Fruit fly (Drosophila melanogaster) whole organism, embryonic: ENCODE results near the gene tyn.
A peak's percentile ranks its signal among the peaks of the same experiment; 100 is the strongest.

ENCODE experiments used
- Atf-2 ChIP-seq: fragments of 200-800 bp; sonication (Bioruptor generic); optimal IDR thresholded peaks from 2 replicates; lab custom pipeline; 2016; ENCODE audit warnings: missing biosample characterization, missing genetic modification characterization
- Bgb ChIP-seq: fragments of 200-800 bp; sonication (Bioruptor generic); IDR thresholded peaks from 2 replicates; pipeline ENCODE4 v1.3.6; 2022; ENCODE audit warnings: missing biosample characterization, missing genetic modification characterization; ENCODE audit not compliant: partially characterized antibody
- CG11247 ChIP-seq: fragments of 200-800 bp; sonication (Bioruptor generic); IDR thresholded peaks from 2 replicates; pipeline ENCODE4 v1.3.6; 2022; ENCODE audit warnings: missing biosample characterization, missing genetic modification characterization
- CG11398 ChIP-seq: fragments of 200-800 bp; sonication (Bioruptor generic); optimal IDR thresholded peaks from 2 replicates; lab custom pipeline; 2016; ENCODE audit warnings: missing biosample characterization, missing genetic modification characterization
- CG1233 ChIP-seq: fragments of 200-800 bp; sonication (Bioruptor generic); optimal IDR thresholded peaks from 4 replicates; lab custom pipeline; 2018; ENCODE audit warnings: missing biosample characterization, mild to moderate bottlenecking, missing genetic modification characterization
- CG13775 ChIP-seq: fragments of 200-800 bp; sonication (Bioruptor generic); optimal IDR thresholded peaks from 3 replicates; lab custom pipeline; 2017; ENCODE audit warnings: missing biosample characterization, mild to moderate bottlenecking, missing genetic modification characterization
- CG1647 ChIP-seq: fragments of 200-800 bp; sonication (Bioruptor generic); optimal IDR thresholded peaks from 3 replicates; lab custom pipeline; 2016; ENCODE audit warnings: missing biosample characterization, missing genetic modification characterization
- CG16813 ChIP-seq: fragments of 200-800 bp; sonication (Bioruptor generic); IDR thresholded peaks from 3 replicates; pipeline ENCODE4 v1.3.6; 2022; ENCODE audit warnings: missing biosample characterization, missing genetic modification characterization; ENCODE audit not compliant: partially characterized antibody
- CG17328 ChIP-seq: fragments of 200-800 bp; sonication (Bioruptor generic); IDR thresholded peaks from 2 replicates; pipeline ENCODE4 v1.3.6; 2022; ENCODE audit warnings: missing biosample characterization, missing genetic modification characterization
- CG17361 ChIP-seq: fragments of 200-800 bp; sonication (Bioruptor generic); IDR thresholded peaks from 3 replicates; pipeline ENCODE4 v1.3.6; 2022; ENCODE audit warnings: missing biosample characterization, missing genetic modification characterization
- CG30431 ChIP-seq: fragments of 200-800 bp; sonication (Bioruptor generic); optimal IDR thresholded peaks from 2 replicates; lab custom pipeline; 2017; ENCODE audit warnings: missing biosample characterization, missing genetic modification characterization
- CG31365 ChIP-seq: fragments of 200-800 bp; sonication (Bioruptor generic); optimal IDR thresholded peaks from 2 replicates; lab custom pipeline; 2018; ENCODE audit warnings: missing biosample characterization, mild to moderate bottlenecking, missing genetic modification characterization
- CG3163 ChIP-seq: fragments of 200-800 bp; sonication (Bioruptor generic); optimal IDR thresholded peaks from 3 replicates; lab custom pipeline; 2016; ENCODE audit warnings: missing biosample characterization, missing genetic modification characterization
- CG34376 ChIP-seq: fragments of 200-800 bp; sonication (Bioruptor generic); optimal IDR thresholded peaks from 2 replicates; lab custom pipeline; 2018; ENCODE audit warnings: missing biosample characterization, mild to moderate bottlenecking, missing genetic modification characterization
- CG4328 ChIP-seq: fragments of 200-800 bp; sonication (Bioruptor generic); optimal IDR thresholded peaks from 3 replicates; lab custom pipeline; 2017; ENCODE audit warnings: missing biosample characterization, missing genetic modification reagents, missing genetic modification characterization
- CG43689 ChIP-seq: fragments of 200-800 bp; sonication (Bioruptor generic); IDR thresholded peaks from 2 replicates; pipeline ENCODE4 v1.3.6; 2022; ENCODE audit warnings: missing biosample characterization, missing genetic modification characterization
- CG4820 ChIP-seq: fragments of 200-800 bp; sonication (Bioruptor generic); optimal IDR thresholded peaks from 3 replicates; lab custom pipeline; 2016; ENCODE audit warnings: missing biosample characterization, missing genetic modification characterization
- CG4854 ChIP-seq: fragments of 200-800 bp; sonication (Bioruptor generic); optimal IDR thresholded peaks from 2 replicates; lab custom pipeline; 2016; ENCODE audit warnings: missing biosample characterization, missing genetic modification characterization, inconsistent platforms
- CG5953 ChIP-seq: fragments of 200-800 bp; sonication (Bioruptor generic); IDR thresholded peaks from 2 replicates; pipeline ENCODE4 v1.3.6; 2022; ENCODE audit warnings: missing biosample characterization, missing genetic modification characterization
- CG6654 ChIP-seq: fragments of 200-800 bp; sonication (Bioruptor generic); optimal IDR thresholded peaks from 2 replicates; lab custom pipeline; 2017; ENCODE audit warnings: missing biosample characterization, mild to moderate bottlenecking, missing genetic modification characterization
- CG7745 ChIP-seq: fragments of 200-800 bp; sonication (Bioruptor generic); optimal IDR thresholded peaks from 2 replicates; lab custom pipeline; 2018; ENCODE audit warnings: missing biosample characterization, mild to moderate bottlenecking, missing genetic modification characterization, moderate library complexity
- CG7839 ChIP-seq: fragments of 200-800 bp; sonication (Bioruptor generic); optimal IDR thresholded peaks from 3 replicates; lab custom pipeline; 2018; ENCODE audit warnings: missing biosample characterization, mild to moderate bottlenecking, missing genetic modification characterization, moderate library complexity
- CG7963 ChIP-seq: fragments of 200-800 bp; sonication (Bioruptor generic); IDR thresholded peaks from 3 replicates; pipeline ENCODE4 v1.3.6; 2022; ENCODE audit warnings: missing biosample characterization, missing genetic modification characterization; ENCODE audit not compliant: partially characterized antibody
- CG8478 ChIP-seq: fragments of >200 bp; optimal IDR thresholded peaks from 2 replicates; lab custom pipeline; 2018
- CG9727 ChIP-seq: fragments of 200-800 bp; sonication (Bioruptor generic); optimal IDR thresholded peaks from 3 replicates; lab custom pipeline; 2017; ENCODE audit warnings: missing biosample characterization, mild to moderate bottlenecking, missing genetic modification characterization
- CTCF ChIP-seq: fragments of 200-800 bp; sonication (Bioruptor generic); optimal IDR thresholded peaks from 2 replicates; lab custom pipeline; 2017; ENCODE audit warnings: missing biosample characterization, mild to moderate bottlenecking, missing genetic modification characterization, moderate library complexity
- Chrac-16 ChIP-seq: fragments of 200-800 bp; sonication (Bioruptor generic); optimal IDR thresholded peaks from 3 replicates; lab custom pipeline; 2016; ENCODE audit warnings: missing biosample characterization, missing genetic modification characterization
- Dref ChIP-seq: fragments of 200-800 bp; sonication (Bioruptor generic); IDR thresholded peaks from 2 replicates; pipeline ENCODE4 v1.3.6; 2022; ENCODE audit warnings: missing biosample characterization, missing genetic modification characterization
- Fer1 ChIP-seq: fragments of 200-800 bp; sonication (Bioruptor generic); optimal IDR thresholded peaks from 2 replicates; lab custom pipeline; 2017; ENCODE audit warnings: missing biosample characterization, mild to moderate bottlenecking, missing genetic modification characterization
- HLH54F ChIP-seq: fragments of 200-800 bp; sonication (Bioruptor generic); optimal IDR thresholded peaks from 3 replicates; lab custom pipeline; 2016; ENCODE audit warnings: missing biosample characterization, missing genetic modification characterization
- Hmx ChIP-seq: fragments of 200-800 bp; sonication (Bioruptor generic); optimal IDR thresholded peaks from 2 replicates; lab custom pipeline; 2016; ENCODE audit warnings: missing biosample characterization, missing genetic modification characterization
- NK7.1 ChIP-seq: fragments of 200-800 bp; sonication (Bioruptor generic); optimal IDR thresholded peaks from 3 replicates; lab custom pipeline; 2016; ENCODE audit warnings: missing biosample characterization, missing genetic modification characterization
- Nf-YC ChIP-seq: fragments of 200-800 bp; optimal IDR thresholded peaks from 3 replicates; lab custom pipeline; 2019; ENCODE audit warnings: missing biosample characterization, mild to moderate bottlenecking, missing genetic modification characterization, moderate library complexity
- Opbp ChIP-seq: fragments of 200-800 bp; sonication (Bioruptor generic); IDR thresholded peaks from 3 replicates; pipeline ENCODE4 v1.3.6; 2022; ENCODE audit warnings: missing biosample characterization, missing genetic modification characterization; ENCODE audit not compliant: partially characterized antibody
- Poxn ChIP-seq: fragments of 200-800 bp; sonication (Bioruptor generic); IDR thresholded peaks from 2 replicates; pipeline ENCODE4 v1.3.6; 2022; ENCODE audit warnings: missing biosample characterization, missing genetic modification characterization
- Vsx1 ChIP-seq: fragments of 200-800 bp; sonication (Bioruptor generic); optimal IDR thresholded peaks from 2 replicates; lab custom pipeline; 2017; ENCODE audit warnings: missing biosample characterization, mild to moderate bottlenecking, missing genetic modification characterization, missing genetic modification reagents
- al ChIP-seq: fragments of 200-800 bp; sonication (Bioruptor generic); IDR thresholded peaks from 2 replicates; pipeline ENCODE4 v1.3.6; 2022; ENCODE audit warnings: missing biosample characterization, missing genetic modification characterization
- ase ChIP-seq: fragments of 200-800 bp; sonication (Bioruptor generic); IDR thresholded peaks from 3 replicates; pipeline ENCODE4 v1.3.6; 2022; ENCODE audit warnings: missing biosample characterization, missing genetic modification characterization
- corto ChIP-seq: fragments of 200-800 bp; sonication (Bioruptor generic); optimal IDR thresholded peaks from 2 replicates; lab custom pipeline; 2016; ENCODE audit warnings: missing biosample characterization, mild to moderate bottlenecking, missing genetic modification characterization, moderate library complexity
- grau ChIP-seq: fragments of 200-800 bp; optimal IDR thresholded peaks from 3 replicates; lab custom pipeline; 2019; ENCODE audit warnings: missing biosample characterization, mild to moderate bottlenecking, missing genetic modification characterization, moderate library complexity
- gsb-n ChIP-seq: fragments of 200-800 bp; sonication (Bioruptor generic); optimal IDR thresholded peaks from 3 replicates; lab custom pipeline; 2018; ENCODE audit warnings: missing biosample characterization, mild to moderate bottlenecking, missing genetic modification characterization
- ind ChIP-seq: fragments of 200-800 bp; sonication (Bioruptor generic); optimal IDR thresholded peaks from 3 replicates; lab custom pipeline; 2016; ENCODE audit warnings: missing biosample characterization, missing genetic modification characterization
- jigr1 ChIP-seq: fragments of 200-800 bp; sonication (Bioruptor generic); IDR thresholded peaks from 3 replicates; pipeline ENCODE4 v1.3.6; 2022; ENCODE audit warnings: missing biosample characterization, missing genetic modification characterization
- jumu ChIP-seq: fragments of 200-800 bp; sonication (Bioruptor generic); optimal IDR thresholded peaks from 3 replicates; lab custom pipeline; 2016; ENCODE audit warnings: missing biosample characterization, missing genetic modification characterization
- ken ChIP-seq: fragments of 200-800 bp; sonication (Bioruptor generic); IDR thresholded peaks from 3 replicates; pipeline ENCODE4 v1.3.6; 2022; ENCODE audit warnings: missing biosample characterization, missing genetic modification characterization
- lbe ChIP-seq: fragments of 200-800 bp; sonication (Bioruptor generic); optimal IDR thresholded peaks from 2 replicates; lab custom pipeline; 2016; ENCODE audit warnings: missing biosample characterization, mild to moderate bottlenecking, missing genetic modification characterization
- lmd ChIP-seq: fragments of 200-800 bp; sonication (Bioruptor generic); IDR thresholded peaks from 2 replicates; pipeline ENCODE4 v1.3.6; 2022; ENCODE audit warnings: missing biosample characterization, missing genetic modification characterization
- org-1 ChIP-seq: fragments of 200-800 bp; sonication (Bioruptor generic); optimal IDR thresholded peaks from 2 replicates; lab custom pipeline; 2017; ENCODE audit warnings: missing biosample characterization, missing genetic modification characterization
- seq ChIP-seq: fragments of 200-800 bp; sonication (Bioruptor generic); IDR thresholded peaks from 2 replicates; pipeline ENCODE4 v1.3.6; 2022; ENCODE audit warnings: missing biosample characterization, missing genetic modification characterization
- sisA ChIP-seq: fragments of 200-800 bp; sonication (Bioruptor generic); IDR thresholded peaks from 2 replicates; pipeline ENCODE4 v1.3.6; 2022; ENCODE audit warnings: missing biosample characterization, missing genetic modification characterization
- so ChIP-seq: fragments of 200-800 bp; sonication (Bioruptor generic); IDR thresholded peaks from 3 replicates; pipeline ENCODE4 v1.3.6; 2022; ENCODE audit warnings: missing biosample characterization, missing genetic modification characterization
- sug ChIP-seq: fragments of 200-800 bp; optimal IDR thresholded peaks from 2 replicates; lab custom pipeline; 2019; ENCODE audit warnings: missing biosample characterization, mild to moderate bottlenecking, missing genetic modification characterization, moderate library complexity
- twi ChIP-seq: fragments of 200-800 bp; optimal IDR thresholded peaks from 2 replicates; lab custom pipeline; 2019; ENCODE audit warnings: missing biosample characterization, mild to moderate bottlenecking, missing genetic modification characterization, moderate library complexity
- unpg ChIP-seq: fragments of 200-800 bp; sonication (Bioruptor generic); optimal IDR thresholded peaks from 3 replicates; lab custom pipeline; 2018; ENCODE audit warnings: missing biosample characterization, mild to moderate bottlenecking, missing genetic modification characterization, moderate library complexity

Gene tyn

dm6 chrX:245802-246201 is 105.7 kb downstream of the tyn start, which contains the start of the genes CG3038 and G9a (continued):
- TF ChIP-seq lbe (GFP tag; lab: Kevin White, UChicago) (no peak), CG11247 (GFP tag; lab: Robert Waterston, UW) (no peak), CG17328 (no peak), Hmx (GFP tag; lab: Kevin White, UChicago) (no peak), lmd (GFP tag; lab: Robert Waterston, UW) (no peak), CG7745 (tag; lab: Kevin White, UChicago) (no peak), CG34376 (GFP tag; lab: Kevin White, UChicago) (peak; percentile 49), Nf-YC (tag; lab: Kevin White, UChicago) (peak; percentile 52), Vsx1 (no peak), grau (tag; lab: Kevin White, UChicago) (peak; percentile 31), CG4328 (GFP tag; lab: Kevin White, UChicago) (no peak), Dref (GFP tag; lab: Robert Waterston, UW) (no peak), seq (no peak), CG3163 (GFP tag; lab: Kevin White, UChicago) (peak; percentile 18), jigr1 (GFP tag; lab: Robert Waterston, UW) (no peak), unpg (GFP tag; lab: Kevin White, UChicago) (peak; percentile 2), org-1 (GFP tag; lab: Kevin White, UChicago) (no peak), ase (GFP tag; lab: Robert Waterston, UW) (no peak), Poxn (GFP tag; lab: Robert Waterston, UW) (no peak), CG1233 (no peak), CG5953 (GFP tag; lab: Robert Waterston, UW) (no peak), jumu (peak; percentile 31), CG16813 (no peak), gsb-n (peak; percentile 53), CG11398 (GFP tag; lab: Kevin White, UChicago) (no peak), HLH54F (GFP tag; lab: Kevin White, UChicago) (peak; percentile 33), CG9727 (GFP tag; lab: Kevin White, UChicago) (no peak), Atf-2 (GFP tag; lab: Kevin White, UChicago) (no peak), sug (tag; lab: Kevin White, UChicago) (peak; percentile 48), twi (tag; lab: Kevin White, UChicago) (peak; percentile 9), Opbp (GFP tag; lab: Robert Waterston, UW) (no peak), al (GFP tag; lab: Robert Waterston, UW) (no peak), CG7963 (GFP tag; lab: Robert Waterston, UW) (no peak), Chrac-16 (GFP tag; lab: Kevin White, UChicago) (peak; percentile 23), so (no peak), CG8478 (no peak), ken (no peak), CTCF (GFP tag; lab: Kevin White, UChicago) (peak; percentile 25), NK7.1 (GFP tag; lab: Kevin White, UChicago) (peak; percentile 6), CG17361 (no peak), CG4854 (GFP tag; lab: Kevin White, UChicago) (no peak), CG31365 (no peak), corto (GFP tag; lab: Kevin White, UChicago) (no peak), CG4820 (GFP tag; lab: Kevin White, UChicago) (peak; percentile 22), CG1647 (GFP tag; lab: Kevin White, UChicago) (no peak), CG7839 (peak; percentile 24), Bgb (no peak), CG13775 (GFP tag; lab: Kevin White, UChicago) (peak; percentile 8), CG30431 (GFP tag; lab: Kevin White, UChicago) (no peak), sisA (GFP tag; lab: Robert Waterston, UW) (no peak), ind (GFP tag; lab: Kevin White, UChicago) (no peak), CG6654 (GFP tag; lab: Kevin White, UChicago) (no peak), Fer1 (peak; percentile 46), CG43689 (GFP tag; lab: Robert Waterston, UW) (no peak)
